Worm (Caenorhabditis elegans): ENCODE measurements around the gene poml-1.

DNA sequence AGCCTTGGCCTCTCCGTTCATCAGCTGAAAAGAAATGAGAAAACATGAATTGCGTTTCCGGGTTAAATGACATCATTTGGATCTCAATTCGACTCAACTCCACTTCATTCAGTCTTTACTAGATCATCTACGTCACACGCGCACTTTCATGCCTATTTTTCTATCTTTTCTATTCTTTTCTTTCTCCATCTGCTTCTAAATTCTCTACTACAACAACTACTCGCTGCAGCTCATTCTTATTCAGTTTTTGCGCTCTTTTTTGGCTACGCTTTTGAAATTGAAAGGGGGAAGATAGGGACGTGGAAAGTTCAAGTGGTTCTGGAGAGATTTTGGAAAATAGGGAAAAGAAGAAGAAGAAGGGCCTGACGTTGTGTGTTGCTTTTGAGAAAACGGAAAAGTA is 45.8 kb upstream of the poml-1 start:
- no peak for TF ChIP-seq nhr-12 (tag; optimal IDR thresholded peaks at IDR 0.05)
- TF ChIP-seq lin-15B (tag; optimal IDR thresholded peaks at IDR 0.05): no peak
- no peak for TF ChIP-seq unc-39 (tag; optimal IDR thresholded peaks at IDR 0.05)
- TF ChIP-seq nhr-28 (tag; optimal IDR thresholded peaks at IDR 0.05): no peak
- TF ChIP-seq ZK546.5 (tag; optimal IDR thresholded peaks at IDR 0.05): no peak
- no peak for TF ChIP-seq ceh-28 (tag; optimal IDR thresholded peaks at IDR 0.05)
- no peak for TF ChIP-seq zag-1 (tag; optimal IDR thresholded peaks at IDR 0.05)
- TF ChIP-seq tbx-2 (tag; optimal IDR thresholded peaks at IDR 0.05): peak; percentile 49
- no peak for TF ChIP-seq daf-12 (tag; optimal IDR thresholded peaks at IDR 0.05)
- TF ChIP-seq lin-39 (tag; optimal IDR thresholded peaks at IDR 0.05): no peak
- TF ChIP-seq R02D3.7 (tag; optimal IDR thresholded peaks at IDR 0.05): no peak
- TF ChIP-seq nhr-77 (tag; optimal IDR thresholded peaks at IDR 0.05): no peak

Data from whole organism, L3 larva.